Worm (Caenorhabditis elegans): ENCODE measurements around the gene srd-9.

ce11 chrV:5372118-5372517 lies 20.5 kb downstream of the srd-9 start, which contains the start of gene C35A11.3:
- TF ChIP-seq mep-1 (tag; optimal IDR thresholded peaks at IDR 0.05) (no peak), zag-1 (tag; optimal IDR thresholded peaks at IDR 0.05) (no peak), sptf-1 (tag; optimal IDR thresholded peaks at IDR 0.05) (no peak), pax-3 (tag; optimal IDR thresholded peaks at IDR 0.05) (no peak), mdl-1 (tag; optimal IDR thresholded peaks at IDR 0.05) (no peak), efl-3 (GFP tag; optimal IDR thresholded peaks at IDR 0.05) (no peak), ztf-4 (tag; optimal IDR thresholded peaks at IDR 0.05) (no peak), tbx-2 (tag; optimal IDR thresholded peaks at IDR 0.05) (no peak), nhr-11 (tag; optimal IDR thresholded peaks at IDR 0.05) (no peak), alr-1 (tag; optimal IDR thresholded peaks at IDR 0.05; ENCODE audit: borderline replicate concordance) (no peak), blmp-1 (tag; optimal IDR thresholded peaks at IDR 0.05) (no peak), snu-23 (GFP tag; optimal IDR thresholded peaks at IDR 0.05) (no peak)

Measured in whole organism, L1 larva.